Worm (Caenorhabditis elegans): Measurements from ENCODE around the gene B0034.4.

DNA sequence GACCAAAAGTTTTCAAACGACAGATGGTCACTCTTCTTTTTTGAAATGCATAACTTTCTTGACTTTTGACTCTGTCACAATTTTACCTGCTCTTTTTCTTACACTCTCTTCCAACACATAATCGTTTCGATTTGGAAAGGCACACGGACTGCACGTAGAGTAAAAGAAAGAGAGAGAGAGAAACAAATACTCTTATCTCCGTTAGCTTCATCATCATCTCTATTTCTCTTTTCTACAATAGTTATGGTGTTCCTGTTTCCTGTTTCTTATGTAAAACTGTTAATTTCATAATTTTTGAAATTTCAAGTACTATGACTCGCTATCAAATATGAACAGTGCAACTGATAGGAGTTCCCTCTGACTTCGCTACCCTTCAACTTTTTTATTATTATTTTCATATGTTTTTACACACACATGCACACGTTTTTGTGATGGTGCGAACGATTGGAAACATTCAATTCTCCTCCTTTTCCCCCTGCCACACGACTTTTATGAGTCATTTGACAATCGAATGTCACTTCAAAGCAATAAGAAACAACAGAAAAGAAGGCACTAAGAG is 39.2 kb downstream of the B0034.4 start:
- TF ChIP-seq snpc-4 (tag; optimal IDR thresholded peaks at IDR 0.05) (no peak), elt-3 (tag; optimal IDR thresholded peaks at IDR 0.05) (no peak), R02D3.7 (tag; optimal IDR thresholded peaks at IDR 0.05) (no peak), nhr-11 (tag; optimal IDR thresholded peaks at IDR 0.05) (no peak), lin-13 (GFP tag; optimal IDR thresholded peaks at IDR 0.05) (no peak), mab-5 (tag; optimal IDR thresholded peaks at IDR 0.05) (no peak)

Measured in whole organism, L2 larva.